Fruit fly (Drosophila melanogaster): ENCODE data around the gene CG18598.

The CG18598 gene

DNA sequence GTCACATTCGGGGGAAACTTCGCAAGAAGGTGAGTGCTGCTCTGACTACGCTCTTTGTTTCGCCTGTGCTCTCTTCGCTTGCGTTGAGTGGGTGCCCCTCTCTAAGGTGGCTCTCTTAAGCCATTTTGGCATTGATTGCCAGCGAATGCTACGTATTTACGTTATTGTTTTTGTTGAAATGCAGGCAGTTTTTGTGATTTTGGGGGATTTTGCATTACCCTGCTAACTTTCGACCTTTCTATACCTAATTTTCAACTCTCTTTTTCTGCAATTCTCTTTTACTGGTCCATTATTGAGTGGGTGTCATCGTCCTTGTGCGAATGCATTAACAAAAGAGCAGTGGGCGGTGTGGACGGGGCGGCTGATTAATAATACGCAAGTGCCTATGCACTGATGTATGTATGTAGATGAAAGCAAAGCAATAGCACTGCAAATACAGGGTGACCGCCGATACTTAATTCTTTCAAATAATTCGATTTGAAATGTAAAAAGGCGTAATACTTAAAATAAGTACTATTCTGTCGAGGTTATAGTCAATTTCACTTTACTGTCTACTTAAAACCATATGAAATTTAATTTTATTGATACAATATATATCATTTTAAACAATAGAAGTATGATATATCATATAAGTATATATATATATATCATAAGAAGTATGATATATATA is 24.3 kb downstream of the CG18598 start:
- TF ChIP-seq noc (tag; optimal IDR thresholded peaks at IDR 0.05): no peak

DNA sequence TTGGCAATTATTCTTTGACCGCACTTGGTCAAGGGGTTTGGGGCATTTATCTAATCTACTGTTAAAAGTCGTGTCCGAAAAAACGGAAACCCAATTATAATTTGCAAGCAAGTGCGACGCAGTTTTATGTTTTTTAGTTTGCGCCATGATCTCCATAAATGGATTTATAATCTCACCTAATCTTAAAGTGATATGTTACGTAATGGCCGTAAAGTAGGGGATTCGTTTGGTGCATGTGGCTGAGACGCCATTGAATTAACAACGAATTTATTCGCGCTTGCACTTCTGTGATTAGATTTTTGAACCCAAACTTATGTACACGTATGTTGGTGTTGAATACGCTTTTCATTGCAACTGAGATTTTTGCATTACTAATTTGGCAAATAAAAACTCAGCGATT is 25.8 kb downstream of the CG18598 start:
- no peak for TF ChIP-seq noc (tag; optimal IDR thresholded peaks at IDR 0.05)

DNA sequence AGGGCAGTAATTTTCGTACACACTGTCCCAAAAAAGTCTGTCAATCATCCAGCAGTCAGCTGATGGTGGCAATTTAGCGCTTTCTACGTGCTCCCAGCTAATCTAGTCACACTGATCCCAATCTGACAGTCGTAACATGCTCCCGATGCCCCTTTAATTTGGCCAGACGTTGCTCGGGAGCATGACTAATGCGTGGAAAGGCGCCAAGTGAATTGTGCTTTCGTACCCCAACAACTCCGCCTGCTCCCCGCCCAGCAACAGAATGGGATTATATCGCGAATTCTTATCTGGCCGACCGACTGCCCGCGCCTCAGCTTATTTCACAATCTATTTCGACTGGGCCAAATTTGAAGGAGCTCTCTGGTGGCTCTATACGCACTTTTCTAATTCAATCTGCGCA is 26.5 kb downstream of the CG18598 start:
- no peak for TF ChIP-seq noc (tag; optimal IDR thresholded peaks at IDR 0.05)

DNA sequence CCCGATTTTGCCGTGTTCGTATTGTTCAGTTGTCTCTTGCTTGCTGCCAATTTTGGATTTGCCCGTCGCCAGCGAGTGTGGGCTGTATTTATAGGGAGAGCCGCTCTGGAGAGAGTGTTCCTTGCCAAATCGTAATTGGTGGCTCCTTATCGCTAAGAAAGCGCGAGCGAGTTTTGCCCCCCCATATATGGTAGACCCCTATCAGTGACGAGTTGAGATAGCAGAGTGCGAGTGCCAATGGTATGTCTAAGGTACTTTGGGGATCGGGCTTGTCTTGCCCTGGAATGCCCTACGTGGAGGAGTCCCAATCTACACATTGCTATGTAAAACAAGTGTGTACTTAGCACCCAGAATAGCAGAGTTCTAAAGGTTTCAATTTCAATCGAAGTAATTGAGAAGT is 28.6 kb downstream of the CG18598 start, which contains the start of gene CG7142:
CG7142 (minus strand) TSS at position 29 of the 400 bp plus-strand sequence.
- TF ChIP-seq noc (tag; optimal IDR thresholded peaks at IDR 0.05): peak; percentile 3

DNA sequence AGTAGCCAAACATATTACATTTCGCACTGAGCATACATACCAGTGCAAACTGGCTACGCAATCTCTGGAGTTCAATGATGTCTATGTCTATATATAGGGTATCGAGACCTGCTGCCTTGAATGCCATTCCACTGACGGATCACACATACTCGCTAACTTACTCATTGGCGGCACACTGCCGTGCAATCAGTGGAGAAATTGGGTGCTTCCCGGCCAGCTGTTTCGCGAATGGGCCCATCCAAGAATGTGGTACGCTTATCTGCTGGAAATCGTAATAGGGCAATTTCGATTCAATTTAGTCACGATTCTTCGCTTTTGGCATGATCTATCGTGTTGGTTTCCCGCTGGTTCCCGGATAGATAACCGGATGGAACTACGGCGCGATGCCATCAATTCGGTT is 29.2 kb downstream of the CG18598 start:
- no peak for TF ChIP-seq noc (tag; optimal IDR thresholded peaks at IDR 0.05)

DNA sequence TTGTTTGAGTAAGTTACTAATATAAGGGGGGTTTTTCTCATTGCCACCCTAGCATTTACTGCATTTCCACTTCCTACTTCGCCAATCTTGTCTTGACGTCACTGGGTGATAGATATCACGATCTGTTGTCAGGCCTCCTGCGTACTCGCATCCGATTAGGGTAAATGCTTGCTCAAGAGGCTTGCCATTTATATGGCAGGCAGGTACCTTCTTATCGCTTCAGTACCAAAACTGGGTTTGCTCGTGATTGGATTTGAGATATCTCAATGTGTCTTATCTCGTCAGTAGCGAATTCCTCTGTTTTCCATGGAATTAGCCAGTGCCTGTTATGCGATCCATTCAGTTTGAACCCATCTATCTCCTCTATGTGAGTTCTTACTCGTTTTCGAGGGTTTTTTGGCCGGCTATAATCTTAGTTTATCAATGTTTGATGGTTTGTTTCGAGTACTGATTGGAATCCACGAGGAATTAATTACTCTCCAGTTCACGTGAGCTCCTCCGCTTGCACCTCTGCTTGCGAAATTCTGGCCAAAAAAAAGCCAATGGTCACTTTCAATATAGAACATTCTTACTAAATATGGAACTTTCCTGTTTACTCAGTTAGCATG is 30.1 kb downstream of the CG18598 start:
- no peak for TF ChIP-seq noc (tag; optimal IDR thresholded peaks at IDR 0.05)

DNA sequence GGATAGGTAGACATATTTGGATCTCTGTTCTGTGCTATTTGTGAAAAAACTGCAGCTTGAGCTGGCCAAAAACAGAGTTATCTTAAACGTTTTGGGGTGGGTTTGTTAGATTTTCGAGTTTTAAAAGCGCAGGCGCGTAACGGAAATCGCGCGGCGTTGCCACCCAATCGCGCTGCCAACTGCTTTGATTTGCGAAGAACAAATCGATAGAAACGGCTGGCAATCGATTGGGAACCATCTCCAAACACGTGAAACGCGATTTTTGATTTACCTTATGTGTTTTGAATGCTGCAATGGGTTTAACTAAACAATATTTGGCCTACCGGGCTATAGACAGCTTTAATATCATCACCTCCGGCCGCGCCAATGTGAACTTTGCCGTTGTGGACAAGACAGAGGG is 32.5 kb downstream of the CG18598 start, which contains the start of the genes CG14312 and CG8064:
CG14312 (minus strand) TSS at position 88 of the 400 bp plus-strand sequence.
CG8064 (plus strand) TSS at position 220 of the 400 bp plus-strand sequence.
- no peak for TF ChIP-seq noc (tag; optimal IDR thresholded peaks at IDR 0.05)

DNA sequence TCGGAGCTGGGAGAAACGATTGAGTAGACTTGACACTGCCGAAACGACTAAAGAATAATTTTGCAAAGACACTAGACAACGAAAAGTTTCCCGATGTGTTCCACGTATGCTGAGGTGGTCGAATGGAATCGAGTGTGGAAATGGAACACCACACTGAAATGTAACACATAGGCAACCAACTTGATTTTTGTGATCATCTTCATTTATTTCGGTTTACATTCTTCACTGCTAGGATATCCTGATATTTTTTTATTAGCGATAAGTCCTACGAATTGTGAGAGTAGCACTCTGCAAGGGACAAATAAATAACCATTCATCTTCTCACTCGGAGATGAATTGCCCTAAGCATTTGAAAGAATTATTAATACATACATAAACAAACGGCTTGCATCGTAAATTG is 37.8 kb downstream of the CG18598 start, which contains the start of gene CG7131:
CG7131 (minus strand) TSS at position 101 of the 400 bp plus-strand sequence.
- TF ChIP-seq noc (tag; optimal IDR thresholded peaks at IDR 0.05): no peak

DNA sequence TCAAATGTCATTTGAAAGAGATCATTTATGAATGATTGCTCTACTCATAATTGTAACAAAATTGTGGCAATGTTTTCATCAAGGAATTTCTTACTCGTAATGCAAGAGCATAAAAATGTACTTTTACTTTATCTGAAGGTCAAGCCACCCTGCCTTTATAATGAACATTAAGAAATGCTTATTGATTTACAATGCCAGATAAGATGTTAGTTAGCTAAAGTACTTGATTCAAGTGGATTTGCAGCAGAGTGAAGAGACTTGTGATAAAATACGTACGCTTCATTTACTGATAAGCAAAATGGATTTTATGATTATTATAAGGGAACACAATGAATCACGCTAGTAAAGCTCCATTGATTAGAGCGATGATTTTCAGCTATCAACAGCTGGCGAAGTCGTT is 40.9 kb downstream of the CG18598 start:
- peak; percentile 62 for TF ChIP-seq noc (tag; optimal IDR thresholded peaks at IDR 0.05)

DNA sequence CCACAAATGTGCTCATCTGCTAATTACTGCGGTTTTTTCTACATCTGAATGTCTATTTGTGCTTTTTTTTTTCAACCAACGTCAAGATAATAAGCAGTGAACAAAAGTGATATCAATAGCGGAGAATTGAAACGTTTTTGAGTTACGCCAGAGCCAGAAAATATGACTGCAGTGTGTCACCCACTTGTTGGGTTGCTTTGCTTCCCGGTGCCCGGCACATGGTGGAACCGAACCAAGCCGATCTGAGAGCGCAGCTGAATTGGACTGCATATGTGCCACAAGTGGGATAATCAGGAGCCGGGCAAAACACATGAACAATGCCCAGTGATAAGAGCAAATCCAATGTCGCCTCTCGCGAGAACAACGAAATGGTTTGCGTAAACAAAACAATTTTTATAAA is 41.5 kb downstream of the CG18598 start:
- no peak for TF ChIP-seq noc (tag; optimal IDR thresholded peaks at IDR 0.05)

DNA sequence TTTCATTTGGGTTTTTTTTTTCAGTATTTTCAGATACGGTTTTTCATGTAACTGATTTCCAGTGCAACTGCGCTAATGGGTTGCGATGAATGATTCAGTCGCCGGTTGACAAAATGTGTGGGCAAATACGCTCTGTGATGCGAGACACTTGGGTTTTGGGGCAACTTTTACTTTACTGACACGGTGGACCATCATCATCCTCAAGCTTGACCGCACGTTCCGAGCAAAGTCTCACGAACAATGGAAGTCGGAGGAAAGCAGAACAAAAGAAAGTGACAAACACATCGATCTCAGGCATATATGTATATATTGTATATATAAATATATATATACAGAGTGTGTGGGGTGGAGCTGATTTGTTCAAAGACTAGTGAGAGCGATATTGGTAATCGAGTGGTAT is 43.6 kb downstream of the CG18598 start:
- no peak for TF ChIP-seq noc (tag; optimal IDR thresholded peaks at IDR 0.05)

DNA sequence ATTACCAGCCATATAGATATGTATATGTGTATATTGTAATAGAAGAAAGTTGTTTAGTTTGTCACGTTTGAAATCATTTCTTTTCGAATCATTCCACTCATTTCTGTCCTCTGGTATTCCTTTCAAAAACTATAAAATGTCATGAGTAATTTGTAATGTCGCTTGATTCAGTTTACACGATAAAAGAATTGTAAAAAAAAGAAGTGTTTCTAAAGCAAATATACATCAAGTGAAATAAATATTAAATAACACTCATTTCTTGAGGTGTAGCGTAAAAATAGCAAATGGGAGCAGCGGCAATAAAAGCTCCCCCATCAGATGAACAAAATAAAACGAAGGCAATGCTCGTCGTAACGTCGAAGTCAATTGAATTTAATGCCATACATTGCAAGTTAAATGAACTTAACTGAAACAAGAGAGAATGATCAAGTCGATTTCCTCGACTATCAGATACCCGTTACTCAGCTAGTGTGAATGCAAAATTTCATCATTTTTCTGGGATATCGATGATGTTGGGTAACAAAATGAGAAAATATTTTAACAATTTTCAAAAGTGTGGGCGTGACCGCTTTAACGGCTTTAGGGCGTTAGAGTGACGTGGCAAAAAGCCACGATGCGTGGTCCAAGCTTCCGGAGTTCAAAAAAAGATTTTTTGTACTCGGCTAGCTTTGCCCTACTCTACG is 44.5 kb downstream of the CG18598 start:
- no peak for TF ChIP-seq noc (tag; optimal IDR thresholded peaks at IDR 0.05)

DNA sequence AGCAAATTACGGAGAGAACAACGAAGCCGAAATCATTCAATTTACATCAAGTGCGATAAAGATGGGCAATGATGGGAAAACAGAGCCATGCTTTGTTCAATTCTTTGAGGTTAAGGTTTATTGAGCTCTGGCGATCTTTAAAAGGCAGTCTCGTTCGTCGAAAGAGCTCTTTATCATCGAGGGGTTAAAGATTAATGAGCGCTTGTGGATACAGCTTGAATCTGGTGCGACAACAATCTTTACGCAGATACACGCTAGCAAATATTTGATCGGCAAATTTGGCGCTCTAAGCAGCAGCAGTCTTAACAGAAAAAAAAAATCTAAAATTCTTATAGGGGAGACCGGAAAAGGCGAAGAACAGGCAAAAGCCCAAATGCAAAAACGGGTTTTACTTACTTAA is 45.2 kb downstream of the CG18598 start:
- no peak for TF ChIP-seq noc (tag; optimal IDR thresholded peaks at IDR 0.05)

DNA sequence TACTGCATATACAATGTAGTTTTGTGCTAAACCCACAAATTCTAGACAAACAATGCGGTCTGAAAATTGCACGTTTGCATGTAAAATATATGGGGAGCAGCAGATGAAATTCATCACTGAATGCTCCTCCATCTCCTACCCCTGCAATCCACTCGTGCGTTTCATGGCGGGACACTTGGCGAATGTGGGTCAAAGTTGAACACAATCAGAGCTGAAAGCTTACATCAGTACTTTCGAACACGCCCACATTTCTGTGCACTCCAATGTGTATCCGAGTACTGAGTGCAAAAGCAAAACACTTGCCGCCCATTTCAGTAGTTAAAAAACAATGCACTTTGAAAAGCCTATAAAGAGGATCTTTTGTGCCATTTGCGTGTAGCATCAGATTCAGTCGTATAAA is 45.8 kb downstream of the CG18598 start:
- TF ChIP-seq noc (tag; optimal IDR thresholded peaks at IDR 0.05): no peak

DNA sequence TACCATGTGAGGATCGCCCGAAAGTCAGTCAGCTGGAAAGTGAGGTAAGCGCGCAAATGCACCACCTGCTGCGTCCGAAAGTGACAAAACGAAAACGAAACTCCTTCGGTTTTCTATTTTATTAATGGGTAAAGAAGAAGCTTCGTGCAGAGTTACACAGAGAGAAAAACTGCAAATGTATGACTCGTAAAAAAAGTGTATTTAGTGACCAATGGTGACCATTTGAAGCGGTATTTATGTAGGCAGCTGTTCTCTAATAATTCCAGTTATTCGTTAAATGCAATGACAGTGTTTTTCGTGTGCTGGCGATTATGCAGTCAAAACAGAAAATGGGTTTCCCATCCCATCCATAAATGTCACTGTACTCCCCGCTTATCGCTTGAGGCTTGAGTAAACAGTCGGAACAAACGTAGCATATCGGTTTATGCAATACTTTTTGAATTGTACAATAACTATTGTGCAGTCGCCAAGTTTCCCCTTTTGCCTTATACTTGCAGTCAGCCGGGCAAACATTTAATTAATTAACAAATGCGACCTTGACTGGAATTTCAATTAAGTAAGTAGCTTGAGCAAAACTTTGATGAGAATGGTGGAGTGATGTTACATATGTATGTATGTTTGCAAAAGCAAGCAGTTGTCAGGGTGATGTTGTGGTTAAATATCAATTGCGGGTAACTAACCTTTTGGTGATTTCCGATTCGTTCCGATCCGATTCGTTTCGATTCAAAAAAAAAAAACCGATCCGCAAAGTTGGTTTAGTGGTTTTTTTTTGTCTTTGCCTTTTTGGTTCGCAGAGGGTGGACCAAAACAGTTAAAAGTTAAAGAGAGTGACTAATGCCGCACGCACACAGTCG is 46.8 kb downstream of the CG18598 start:
- TF ChIP-seq noc (tag; optimal IDR thresholded peaks at IDR 0.05): no peak
